Fruit fly (Drosophila melanogaster) S2 (cell line): ENCODE measurements around the gene Ir94a.

ENCODE experiments used
- CG8478 ChIP-seq: fragments of >200 bp; optimal IDR thresholded peaks from 2 replicates; lab custom pipeline; 2018
- CTCF ChIP-seq, 2 experiments: fragments of >200 bp; optimal IDR thresholded peaks; 2 replicates each; lab custom pipeline; 2018

Gene Ir94a

DNA sequence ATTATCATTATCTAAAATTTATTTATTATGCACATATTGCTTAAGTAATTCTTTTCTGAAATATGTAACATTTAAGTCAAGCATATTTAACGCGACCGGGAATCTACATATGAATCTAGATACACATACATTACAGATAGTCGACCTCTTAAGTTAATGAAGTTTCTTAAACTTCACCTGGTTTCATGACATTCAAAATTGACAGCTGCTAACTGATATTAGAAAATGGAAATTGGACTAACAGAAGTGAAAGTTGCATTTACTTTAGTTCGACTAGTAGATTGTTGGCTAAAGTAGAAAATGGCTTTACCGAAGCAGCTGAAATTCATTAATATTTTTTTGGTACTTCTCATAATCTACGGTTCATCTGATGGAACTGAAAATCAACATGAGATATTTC lies at the start of gene Ir94a:
TSS of gene Ir94a (plus strand) at position 301 of the 400 bp plus-strand sequence.
- TF ChIP-seq CTCF (optimal IDR thresholded peaks at IDR 0.05; lab: Kevin White, UChicago): no peak
- no peak for TF ChIP-seq CG8478 (lab: Kevin White, UChicago)

DNA sequence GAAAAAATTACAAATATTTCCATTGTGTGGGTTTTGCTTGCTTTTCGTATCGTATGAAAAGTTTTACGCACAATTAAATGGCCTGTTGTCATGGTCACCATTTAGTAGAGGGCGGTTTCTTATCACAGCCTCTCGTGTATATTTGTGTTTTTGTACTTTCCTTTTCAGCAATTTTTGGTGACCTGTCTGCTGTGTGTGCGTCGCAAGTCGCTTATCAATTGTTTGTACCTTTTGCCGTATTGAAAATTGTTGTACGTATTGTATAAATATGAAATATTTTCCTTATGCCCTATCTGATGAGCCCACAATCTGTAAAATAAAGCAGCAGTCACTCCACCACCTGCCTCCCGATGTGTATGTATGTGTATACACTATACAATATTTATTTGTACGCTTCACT lies 46.8 kb upstream of the Ir94a start:
- TF ChIP-seq CTCF (optimal IDR thresholded peaks at IDR 0.05; lab: Kevin White, UChicago) (no peak), CG8478 (lab: Kevin White, UChicago) (no peak)

DNA sequence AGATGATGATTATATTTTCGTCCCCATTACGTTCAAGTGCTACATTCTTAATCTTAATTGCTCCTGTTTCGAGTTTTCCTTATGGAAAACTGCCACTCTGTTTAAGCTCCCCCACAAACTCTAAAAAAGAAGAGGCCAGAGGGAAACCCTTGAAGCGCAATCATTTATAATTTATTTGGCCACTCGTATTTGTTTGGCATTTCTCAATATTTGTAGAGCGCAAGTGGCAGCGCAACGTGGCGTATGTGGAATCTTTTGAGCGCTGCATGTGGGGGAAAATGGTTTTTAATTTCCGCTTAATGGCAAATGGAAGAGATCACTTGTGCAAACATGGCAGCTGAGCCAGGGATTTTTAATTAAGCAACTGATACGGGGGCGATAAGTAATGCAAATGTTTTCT lies 46.0 kb upstream of the Ir94a start:
- no peak for TF ChIP-seq CTCF (optimal IDR thresholded peaks at IDR 0.05; lab: Kevin White, UChicago)
- TF ChIP-seq CG8478 (lab: Kevin White, UChicago): no peak

DNA sequence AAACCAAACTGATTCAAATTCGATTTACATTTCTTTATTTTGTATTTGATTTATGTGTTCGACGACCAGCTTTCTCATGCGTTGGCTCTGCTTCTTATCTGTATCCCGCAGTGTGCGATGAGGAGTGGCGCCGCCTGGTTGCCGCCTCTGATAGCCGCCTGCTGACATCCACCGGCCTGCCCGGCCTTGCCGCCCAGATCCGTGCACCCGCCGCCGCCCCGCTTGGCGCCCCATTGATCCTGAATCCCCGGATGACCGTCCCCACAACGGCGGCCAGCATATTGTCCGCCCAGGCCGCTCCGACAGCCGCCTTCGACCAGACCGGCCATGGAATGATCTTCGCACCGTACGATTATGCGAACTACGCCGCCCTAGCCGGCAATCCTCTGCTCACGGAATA lies 41.6 kb upstream of the Ir94a start:
- TF ChIP-seq CG8478 (lab: Kevin White, UChicago): no peak
- no peak for TF ChIP-seq CTCF (optimal IDR thresholded peaks at IDR 0.05; lab: Kevin White, UChicago)

DNA sequence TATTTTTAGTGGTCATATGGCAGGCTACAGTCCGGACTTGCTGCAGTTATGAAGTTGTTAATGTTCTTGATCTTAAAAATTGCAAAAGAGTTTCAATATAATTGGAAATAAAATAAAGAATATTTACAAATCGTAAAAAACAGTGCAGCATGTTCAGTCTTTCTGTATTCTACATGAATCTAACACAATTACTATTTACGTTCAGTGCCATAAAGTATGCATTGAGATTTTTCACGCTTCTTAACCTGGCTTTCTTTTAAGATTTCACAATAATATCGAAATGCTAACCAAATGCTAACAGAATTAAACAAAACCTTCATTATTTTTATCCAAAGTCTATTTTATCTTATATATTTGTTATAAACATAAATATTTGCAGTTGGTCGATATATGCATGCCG lies 40.7 kb upstream of the Ir94a start:
- TF ChIP-seq CTCF (optimal IDR thresholded peaks at IDR 0.05; lab: Kevin White, UChicago) (no peak), CG8478 (lab: Kevin White, UChicago) (no peak)

DNA sequence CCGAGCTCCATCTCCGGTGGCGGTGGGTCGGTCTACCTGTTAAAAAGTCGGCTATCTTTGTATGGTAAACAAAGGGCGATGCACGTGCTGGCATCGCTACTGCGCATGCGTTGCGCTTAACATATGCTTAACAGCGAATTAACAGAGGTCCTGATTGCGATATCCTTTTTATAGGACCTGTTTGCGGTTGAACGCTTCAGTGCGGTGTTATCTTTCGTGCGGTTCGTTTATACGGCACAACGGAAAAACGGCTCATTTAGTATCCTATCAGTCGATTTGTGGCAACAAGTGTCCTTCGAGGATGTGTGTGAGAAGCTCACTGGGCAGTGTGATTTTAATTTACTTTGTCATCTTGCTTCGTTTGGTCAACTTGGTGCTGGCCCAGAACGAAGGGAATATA lies 33.1 kb upstream of the Ir94a start, which contains the start of gene CG13408:
TSS of gene CG13408 (plus strand) at position 222 of the 400 bp plus-strand sequence.
- TF ChIP-seq CG8478 (lab: Kevin White, UChicago): no peak
- no peak for TF ChIP-seq CTCF (optimal IDR thresholded peaks at IDR 0.05; lab: Kevin White, UChicago)

DNA sequence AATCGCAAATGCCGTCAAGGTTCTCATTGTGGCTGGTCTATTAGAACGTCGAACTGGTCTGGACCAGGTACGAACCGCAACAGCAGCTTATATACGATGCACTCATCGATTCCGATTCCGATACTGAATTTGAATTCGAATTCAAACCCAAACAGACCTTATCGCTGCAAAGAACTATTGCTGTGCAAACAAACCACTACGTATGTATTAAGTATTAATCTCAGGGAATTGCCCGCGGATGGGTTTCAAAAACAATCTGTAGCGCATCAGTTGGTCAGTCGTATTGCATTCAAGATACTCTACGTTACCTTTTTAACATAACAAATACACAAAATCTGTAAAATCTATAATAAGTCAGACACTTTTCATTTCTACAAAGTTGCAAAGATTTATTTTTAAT lies 26.9 kb upstream of the Ir94a start, which contains the start of gene BomT3:
TSS of gene BomT3 (minus strand) at position 101 of the 400 bp plus-strand sequence.
- TF ChIP-seq CG8478 (lab: Kevin White, UChicago) (no peak), CTCF (optimal IDR thresholded peaks at IDR 0.05; lab: Kevin White, UChicago) (no peak)

DNA sequence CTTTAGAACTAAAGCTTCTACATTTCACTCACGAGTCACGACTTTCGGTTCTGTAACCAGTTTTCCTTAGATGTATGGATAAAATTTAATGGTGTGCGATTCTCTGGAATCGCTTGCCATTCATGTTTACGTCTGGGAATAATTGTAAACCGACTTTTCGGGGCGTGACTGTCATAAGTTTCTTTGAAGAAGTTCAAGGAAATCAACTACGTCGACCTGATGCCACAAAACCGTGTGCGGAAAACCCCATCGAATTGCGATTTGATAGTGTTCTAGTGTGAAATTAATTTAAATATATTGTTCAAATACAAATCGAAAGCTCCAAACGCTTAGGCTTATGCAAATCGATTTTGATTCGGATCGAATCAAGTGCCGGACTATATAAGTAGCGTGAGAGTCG lies 26.5 kb upstream of the Ir94a start, which contains the start of gene BomBc3:
TSS of gene BomBc3 (plus strand) at position 301 of the 400 bp plus-strand sequence.
- no peak for TF ChIP-seq CG8478 (lab: Kevin White, UChicago)
- no peak for TF ChIP-seq CTCF (optimal IDR thresholded peaks at IDR 0.05; lab: Kevin White, UChicago)

DNA sequence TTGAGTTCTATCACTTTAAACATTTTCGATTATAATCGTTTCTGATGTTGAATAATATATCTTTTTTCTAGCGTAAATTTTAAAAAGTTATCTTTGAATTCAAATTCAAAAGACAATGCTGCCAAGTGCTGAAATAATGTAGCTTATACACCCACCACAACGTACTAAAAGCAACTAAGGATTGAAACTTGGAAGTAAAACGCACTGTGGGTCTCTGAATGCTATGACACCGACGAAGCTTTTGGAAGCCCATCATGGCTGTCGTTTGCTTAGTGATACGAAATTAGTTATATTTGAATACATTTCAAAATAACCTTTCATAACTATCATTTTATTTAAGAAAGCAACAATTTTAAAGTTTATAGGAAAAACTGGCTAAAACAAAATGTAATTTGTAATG lies 19.3 kb upstream of the Ir94a start:
- TF ChIP-seq CTCF (optimal IDR thresholded peaks at IDR 0.05; lab: Kevin White, UChicago): peak; percentile 19 to 51
- TF ChIP-seq CG8478 (lab: Kevin White, UChicago): no peak

DNA sequence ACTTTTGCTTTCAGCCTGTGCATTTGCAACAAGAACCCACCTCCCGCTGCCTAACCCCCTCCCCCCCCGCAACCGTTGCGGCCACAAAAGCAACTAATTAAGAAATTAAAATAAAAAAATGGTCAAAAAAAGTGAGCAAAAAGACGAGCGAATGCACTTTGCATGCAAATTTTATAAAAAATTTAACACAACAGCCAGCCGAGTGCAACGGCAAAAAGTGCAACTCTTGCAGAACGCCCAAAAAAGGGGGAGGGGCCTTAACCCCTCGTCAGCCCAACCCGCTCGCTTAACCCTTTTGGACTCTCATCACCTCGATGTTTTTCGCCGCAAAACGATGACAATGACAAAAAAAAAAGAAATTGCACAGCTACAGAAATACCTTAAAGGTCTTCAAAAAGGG lies 16.3 kb upstream of the Ir94a start:
- no peak for TF ChIP-seq CG8478 (lab: Kevin White, UChicago)
- TF ChIP-seq CTCF (optimal IDR thresholded peaks at IDR 0.05; lab: Kevin White, UChicago): no peak

DNA sequence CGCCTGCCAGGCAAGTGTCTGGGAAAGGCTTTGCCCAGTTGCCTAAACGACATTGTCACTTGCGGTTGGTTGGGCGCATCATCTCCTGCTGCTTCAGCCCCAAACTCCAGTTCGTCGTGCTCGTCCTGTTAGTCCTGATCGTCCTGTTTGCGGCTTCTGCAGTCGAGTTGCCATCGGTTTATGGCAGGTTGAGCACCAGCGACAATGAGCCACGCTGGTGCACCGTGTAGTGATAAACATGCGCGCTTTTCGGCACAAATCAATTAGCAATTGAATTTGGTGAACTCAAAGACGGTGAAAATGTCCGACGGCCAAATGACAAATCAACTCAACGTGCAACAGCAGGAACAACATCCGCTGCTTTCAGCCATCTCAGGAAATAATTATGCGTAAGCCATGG lies 10.1 kb upstream of the Ir94a start, which contains the start of gene CG13407:
TSS of gene CG13407 (plus strand) at position 301 of the 400 bp plus-strand sequence.
- TF ChIP-seq CG8478 (lab: Kevin White, UChicago) (no peak), CTCF (optimal IDR thresholded peaks at IDR 0.05; lab: Kevin White, UChicago) (no peak)

DNA sequence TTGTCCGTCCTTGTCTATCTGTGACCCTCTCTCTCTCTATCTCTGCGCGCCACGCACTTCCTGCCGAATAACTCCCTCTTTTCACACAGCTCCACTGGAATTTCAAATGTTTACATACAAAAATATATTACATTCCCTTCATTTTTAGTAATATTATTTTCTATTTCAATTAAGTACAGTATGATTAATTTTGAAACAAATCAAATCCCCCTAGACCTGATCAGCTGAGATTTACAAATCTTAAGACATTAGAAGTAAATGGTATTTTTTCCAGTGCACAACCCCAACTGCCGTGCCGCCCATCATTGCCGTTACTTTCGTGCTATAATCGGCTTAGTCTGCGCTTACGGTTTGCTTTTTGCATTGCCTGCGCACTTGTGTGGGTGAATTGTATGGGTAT lies 4.9 kb upstream of the Ir94a start:
- TF ChIP-seq CG8478 (lab: Kevin White, UChicago): no peak
- no peak for TF ChIP-seq CTCF (optimal IDR thresholded peaks at IDR 0.05; lab: Kevin White, UChicago)

DNA sequence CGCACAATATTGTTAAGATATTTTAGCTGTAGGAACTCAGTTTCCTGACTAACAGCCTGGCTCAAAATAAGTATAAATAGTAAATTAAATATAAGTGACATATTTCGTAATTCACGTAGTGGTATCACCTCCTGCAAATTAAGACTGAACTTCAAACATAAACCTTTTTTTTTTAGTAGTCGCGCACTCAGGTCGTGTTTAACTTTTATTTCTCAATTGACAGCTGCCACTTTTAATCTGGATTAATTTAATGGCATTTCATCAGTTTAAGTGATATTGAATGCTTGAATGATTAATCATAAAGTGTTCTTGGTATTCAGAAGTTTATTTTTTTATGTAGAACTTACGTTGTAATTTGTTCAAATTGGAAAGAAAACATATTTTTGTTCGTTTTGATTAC lies 3.9 kb downstream of the Ir94a start, which contains the start of gene Ir94b:
TSS of gene Ir94b (minus strand) at position 101 of the 400 bp plus-strand sequence.
- no peak for TF ChIP-seq CTCF (optimal IDR thresholded peaks at IDR 0.05; lab: Kevin White, UChicago)
- TF ChIP-seq CG8478 (lab: Kevin White, UChicago): no peak

DNA sequence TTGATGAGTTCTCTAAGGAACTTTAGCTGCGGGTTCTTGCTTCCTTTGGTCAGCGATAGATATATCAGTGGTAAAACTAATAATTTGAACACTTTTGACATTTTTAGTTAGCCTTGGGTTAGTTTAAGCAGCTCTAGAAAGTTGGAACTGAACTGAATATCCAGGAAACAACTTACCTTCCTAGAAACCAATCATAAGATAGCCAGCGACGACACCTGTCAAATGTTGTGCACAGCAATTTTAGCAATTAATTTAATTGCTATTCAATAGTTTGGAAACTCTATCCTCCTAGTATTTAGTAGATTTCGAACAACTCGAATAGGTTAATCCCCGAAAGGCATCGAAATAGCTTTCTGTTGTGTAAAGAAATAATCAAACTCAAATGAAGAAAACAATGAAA lies 6.1 kb downstream of the Ir94a start, which contains the start of gene Ir94c:
TSS of gene Ir94c (minus strand) at position 101 of the 400 bp plus-strand sequence.
- TF ChIP-seq CG8478 (lab: Kevin White, UChicago) (no peak), CTCF (optimal IDR thresholded peaks at IDR 0.05; lab: Kevin White, UChicago) (no peak)

DNA sequence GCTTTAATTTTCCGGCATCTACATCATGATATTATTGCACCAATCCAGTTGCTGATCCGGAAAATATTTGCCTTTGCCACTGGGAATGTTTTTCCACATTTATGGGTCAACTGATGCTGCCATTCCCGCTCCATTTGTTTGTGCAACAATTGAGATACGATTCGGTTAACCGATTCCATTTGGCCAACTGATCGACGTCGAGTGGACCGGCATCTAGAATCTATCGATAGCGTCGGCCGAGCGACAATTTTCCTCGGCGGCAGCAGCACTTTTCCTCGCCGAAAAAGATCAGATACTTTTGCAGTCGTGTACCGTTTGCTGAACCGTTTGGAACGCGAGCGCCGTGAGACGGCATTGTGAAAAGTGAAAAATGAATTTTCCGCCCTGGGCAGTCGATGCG lies 6.5 kb downstream of the Ir94a start, which contains the start of gene CG42390:
TSS of gene CG42390 (plus strand) at position 301 of the 400 bp plus-strand sequence.
- TF ChIP-seq CTCF (optimal IDR thresholded peaks at IDR 0.05; lab: Kevin White, UChicago) (no peak), CG8478 (lab: Kevin White, UChicago) (no peak)

DNA sequence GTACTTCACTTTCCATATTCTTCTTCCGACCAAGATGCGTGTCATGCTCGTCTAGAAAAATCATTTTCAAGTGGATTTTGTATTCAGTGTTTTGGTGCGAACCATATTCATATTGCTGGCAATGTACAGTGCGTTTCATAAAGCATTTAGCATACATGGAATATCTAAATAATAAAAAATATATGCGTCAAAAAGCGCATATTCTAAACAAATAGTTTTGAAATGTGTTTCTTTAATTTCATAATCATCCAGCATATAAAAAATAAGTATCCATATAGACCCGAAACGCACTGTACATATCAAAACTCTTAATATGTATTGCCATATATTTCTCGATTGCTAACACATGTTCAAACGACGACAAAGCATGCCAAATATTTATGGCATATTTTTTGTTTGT lies 8.0 kb downstream of the Ir94a start:
- TF ChIP-seq CG8478 (lab: Kevin White, UChicago): no peak
- no peak for TF ChIP-seq CTCF (optimal IDR thresholded peaks at IDR 0.05; lab: Kevin White, UChicago)
